Fruit fly (Drosophila melanogaster): Measurements from ENCODE around the gene CG13643.

CG13643 gene

dm6 chr3R:24864719-24865400, 40.9 kb downstream of the CG13643 start, which contains the start of the genes Srg1 and Elal (continued):
- TF ChIP-seq ind (GFP tag; optimal IDR thresholded peaks at IDR 0.05): peak; percentile 12
- TF ChIP-seq CG30403 (GFP tag; optimal IDR thresholded peaks at IDR 0.05): peak; percentile 38
- TF ChIP-seq CG18619 (GFP tag; optimal IDR thresholded peaks at IDR 0.05): no peak
- no peak for TF ChIP-seq ro (GFP tag; IDR thresholded peaks at IDR 0.05)
- TF ChIP-seq pfk (GFP tag; optimal IDR thresholded peaks at IDR 0.05): peak; percentile 30
- TF ChIP-seq CG31365 (tag; optimal IDR thresholded peaks at IDR 0.05): no peak
- no peak for TF ChIP-seq mld (GFP tag; IDR thresholded peaks at IDR 0.05; ENCODE audit: partially characterized antibody)
- TF ChIP-seq CG30431 (GFP tag; optimal IDR thresholded peaks at IDR 0.05): no peak
- TF ChIP-seq tup (GFP tag; optimal IDR thresholded peaks at IDR 0.05): no peak
- no peak for TF ChIP-seq CG17802 (tag; optimal IDR thresholded peaks at IDR 0.05)
- no peak for TF ChIP-seq h (optimal IDR thresholded peaks at IDR 0.05)
- no peak for TF ChIP-seq tin (GFP tag; optimal IDR thresholded peaks at IDR 0.05)
- TF ChIP-seq Sry-δ (GFP tag; optimal IDR thresholded peaks at IDR 0.05): no peak
- TF ChIP-seq CG18476 (GFP tag; optimal IDR thresholded peaks at IDR 0.05): no peak
- no peak for TF ChIP-seq CG14965 (GFP tag; optimal IDR thresholded peaks at IDR 0.05; ENCODE audit: borderline replicate concordance)
- TF ChIP-seq Ets65A (GFP tag): no peak
- no peak for TF ChIP-seq pros (GFP tag; optimal IDR thresholded peaks at IDR 0.05)
- TF ChIP-seq CG34376 (GFP tag; optimal IDR thresholded peaks at IDR 0.05): peak; percentile 62
- TF ChIP-seq CG10462 (GFP tag; optimal IDR thresholded peaks at IDR 0.05): no peak
- TF ChIP-seq unpg (GFP tag; optimal IDR thresholded peaks at IDR 0.05): peak; percentile 40
- no peak for TF ChIP-seq CG18764 (GFP tag; optimal IDR thresholded peaks at IDR 0.05)
- no peak for TF ChIP-seq psq (GFP tag; optimal IDR thresholded peaks at IDR 0.05)
- no peak; the same call in 1 of the 2 replicates for TF ChIP-seq CG4730 (GFP tag; IDR thresholded peaks at IDR 0.05)
- TF ChIP-seq CG10979 (tag; optimal IDR thresholded peaks at IDR 0.05): peak; percentile 5
- TF ChIP-seq CG4617 (GFP tag; optimal IDR thresholded peaks at IDR 0.05; ENCODE audit: borderline replicate concordance): no peak
- TF ChIP-seq gsb (GFP tag; IDR thresholded peaks at IDR 0.05): no peak
- no peak for TF ChIP-seq Blimp-1 (GFP tag; optimal IDR thresholded peaks at IDR 0.05)
- no peak for TF ChIP-seq CG14710 (tag; optimal IDR thresholded peaks at IDR 0.05)
- no peak for TF ChIP-seq HLH3B (GFP tag; IDR thresholded peaks at IDR 0.05)
- peak; percentile 26; the same call in 1 of the 2 replicates for TF ChIP-seq CG10366 (GFP tag; IDR thresholded peaks at IDR 0.05)
- TF ChIP-seq lmd (GFP tag; IDR thresholded peaks at IDR 0.05): no peak; the same call in 1 of the 2 replicates
- TF ChIP-seq sqz (GFP tag; optimal IDR thresholded peaks at IDR 0.05): no peak
- no peak for TF ChIP-seq CG5953 (GFP tag; IDR thresholded peaks at IDR 0.05)
- no peak for TF ChIP-seq Nf-YB (GFP tag; optimal IDR thresholded peaks at IDR 0.05)
- no peak for TF ChIP-seq cad (GFP tag; optimal IDR thresholded peaks at IDR 0.05)
- TF ChIP-seq exex (tag; optimal IDR thresholded peaks at IDR 0.05): no peak
- no peak for TF ChIP-seq CG9437 (GFP tag; optimal IDR thresholded peaks at IDR 0.05)
- no peak for TF ChIP-seq stc (GFP tag; IDR thresholded peaks at IDR 0.05)
- no peak for TF ChIP-seq tap (tag; optimal IDR thresholded peaks at IDR 0.05)
- peak; percentile 32 for TF ChIP-seq CG10267 (tag; optimal IDR thresholded peaks at IDR 0.05)
- no peak for TF ChIP-seq CG11696 (GFP tag; IDR thresholded peaks at IDR 0.05)
- TF ChIP-seq Dref (GFP tag; IDR thresholded peaks at IDR 0.05): no peak
- peak in 1 of 2 experiments; percentile 13 for TF ChIP-seq dpn (GFP tag; optimal IDR thresholded peaks at IDR 0.05)
- TF ChIP-seq scrt (GFP tag; optimal IDR thresholded peaks at IDR 0.05): no peak
- no peak for TF ChIP-seq yki (optimal IDR thresholded peaks at IDR 0.05)
- TF ChIP-seq CG6175 (GFP tag; IDR thresholded peaks at IDR 0.05): no peak
- TF ChIP-seq CG7271 (tag; optimal IDR thresholded peaks at IDR 0.05): no peak
- no peak for TF ChIP-seq Sox100B (GFP tag; optimal IDR thresholded peaks at IDR 0.05)
- TF ChIP-seq peb (GFP tag; IDR thresholded peaks at IDR 0.05): no peak
- no peak for TF ChIP-seq CG4404 (GFP tag; IDR thresholded peaks at IDR 0.05)
- no peak for TF ChIP-seq CG14860 (GFP tag; IDR thresholded peaks at IDR 0.05; ENCODE audit: partially characterized antibody)
